Fruit fly (Drosophila melanogaster): ENCODE measurements around the gene wat.

wat gene

DNA sequence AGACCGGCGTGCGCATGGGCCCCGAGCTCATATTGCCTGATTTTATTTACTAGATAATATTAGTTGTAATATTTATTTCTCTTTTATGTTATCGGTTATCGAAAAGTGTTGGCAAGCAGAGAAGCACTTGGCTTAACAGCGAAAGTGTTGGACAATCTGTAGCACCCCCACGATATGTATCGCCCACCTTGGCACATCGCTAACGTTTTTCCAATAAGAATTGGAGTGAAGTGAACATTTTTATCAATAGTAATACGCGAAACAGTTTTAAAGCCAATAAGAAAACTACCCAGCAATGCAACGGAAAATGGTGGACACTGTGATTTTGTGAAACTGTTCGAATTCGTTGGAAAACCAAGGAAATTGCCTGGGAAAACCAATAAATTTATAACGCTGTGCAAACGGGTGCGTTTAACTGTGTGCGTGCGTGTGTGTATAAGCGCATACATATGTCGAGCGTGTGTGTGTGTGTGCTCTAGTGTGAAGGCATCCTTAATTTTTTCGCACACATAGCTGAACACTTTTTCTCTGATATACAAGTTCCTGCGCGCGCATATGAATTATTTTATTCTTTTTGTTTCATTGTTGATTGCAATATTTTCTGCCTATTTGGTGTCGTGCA is 18.9 kb upstream of the wat start, which contains the start of the genes Slu7 and Pkc98E:
Gene Slu7, minus strand, starts transcription at position 112 of the 622 bp plus-strand sequence.
Gene Pkc98E, plus strand, starts transcription at position 197 of the 622 bp plus-strand sequence.
- TF ChIP-seq foxo (GFP tag; optimal IDR thresholded peaks at IDR 0.05) (peak; percentile 3 to 79), dl (GFP tag; optimal IDR thresholded peaks at IDR 0.05; ENCODE audit: insufficient read depth in 1 of 2, partially characterized antibody in 2 of 2) (no peak), fru (GFP tag; optimal IDR thresholded peaks at IDR 0.05) (peak; percentile 64), pan (optimal IDR thresholded peaks at IDR 0.05) (no peak), CG9705 (GFP tag; optimal IDR thresholded peaks at IDR 0.05) (peak; percentile 56), Myc (optimal IDR thresholded peaks at IDR 0.05) (peak; percentile 22), HLH106 (tag; optimal IDR thresholded peaks at IDR 0.05) (peak; percentile 45), N (GFP tag; optimal IDR thresholded peaks at IDR 0.05) (peak; percentile 73), dmrt93B (GFP tag; optimal IDR thresholded peaks at IDR 0.05) (peak; percentile 52), Abd-B (GFP tag; optimal IDR thresholded peaks at IDR 0.05) (no peak), dsf (GFP tag; optimal IDR thresholded peaks at IDR 0.05; ENCODE audit: borderline replicate concordance) (peak; percentile 18), psq (GFP tag; optimal IDR thresholded peaks at IDR 0.05) (peak; percentile 18), sv (GFP tag; optimal IDR thresholded peaks at IDR 0.05) (peak; percentile 6), jim (GFP tag; optimal IDR thresholded peaks at IDR 0.05) (no peak), Vsx2 (GFP tag; optimal IDR thresholded peaks at IDR 0.05; ENCODE audit: partially characterized antibody) (no peak), GATAd (GFP tag; optimal IDR thresholded peaks at IDR 0.05) (peak; percentile 51), Hnf4 (GFP tag; optimal IDR thresholded peaks at IDR 0.05) (peak; percentile 87), sage (GFP tag; optimal IDR thresholded peaks at IDR 0.05) (peak; percentile 76), Dif (GFP tag; optimal IDR thresholded peaks at IDR 0.05; ENCODE audit: partially characterized antibody) (no peak), Jra (GFP tag; optimal IDR thresholded peaks at IDR 0.05) (peak; percentile 55), rgr (GFP tag; optimal IDR thresholded peaks at IDR 0.05) (peak; percentile 76), ey (GFP tag; optimal IDR thresholded peaks at IDR 0.05) (peak; percentile 57), Dfd (GFP tag; optimal IDR thresholded peaks at IDR 0.05) (no peak), OdsH (GFP tag; optimal IDR thresholded peaks at IDR 0.05) (peak; percentile 49), usp (GFP tag; optimal IDR thresholded peaks at IDR 0.05) (no peak), tai (GFP tag; optimal IDR thresholded peaks at IDR 0.05) (no peak), Mio (GFP tag; optimal IDR thresholded peaks at IDR 0.05) (peak; percentile 58), h (GFP tag; optimal IDR thresholded peaks at IDR 0.05) (peak; percentile 85), Hr78 (GFP tag; optimal IDR thresholded peaks at IDR 0.05) (no peak), Hr83 (GFP tag; optimal IDR thresholded peaks at IDR 0.05; ENCODE audit: poor library complexity, severe bottlenecking) (peak; percentile 91), CG32264 (GFP tag; optimal IDR thresholded peaks at IDR 0.05) (peak; percentile 62), woc (GFP tag; optimal IDR thresholded peaks at IDR 0.05) (peak; percentile 18), Sp1 (GFP tag; optimal IDR thresholded peaks at IDR 0.05) (peak; percentile 58), lola (GFP tag; optimal IDR thresholded peaks at IDR 0.05) (no peak), brk (GFP tag; optimal IDR thresholded peaks at IDR 0.05) (no peak), CrebA (GFP tag; optimal IDR thresholded peaks at IDR 0.05; ENCODE audit: borderline replicate concordance) (no peak), br (GFP tag; optimal IDR thresholded peaks at IDR 0.05) (peak; percentile 75), Rel (GFP tag; optimal IDR thresholded peaks at IDR 0.05) (no peak), Rel (tag; optimal IDR thresholded peaks at IDR 0.05) (peak; percentile 39)

DNA sequence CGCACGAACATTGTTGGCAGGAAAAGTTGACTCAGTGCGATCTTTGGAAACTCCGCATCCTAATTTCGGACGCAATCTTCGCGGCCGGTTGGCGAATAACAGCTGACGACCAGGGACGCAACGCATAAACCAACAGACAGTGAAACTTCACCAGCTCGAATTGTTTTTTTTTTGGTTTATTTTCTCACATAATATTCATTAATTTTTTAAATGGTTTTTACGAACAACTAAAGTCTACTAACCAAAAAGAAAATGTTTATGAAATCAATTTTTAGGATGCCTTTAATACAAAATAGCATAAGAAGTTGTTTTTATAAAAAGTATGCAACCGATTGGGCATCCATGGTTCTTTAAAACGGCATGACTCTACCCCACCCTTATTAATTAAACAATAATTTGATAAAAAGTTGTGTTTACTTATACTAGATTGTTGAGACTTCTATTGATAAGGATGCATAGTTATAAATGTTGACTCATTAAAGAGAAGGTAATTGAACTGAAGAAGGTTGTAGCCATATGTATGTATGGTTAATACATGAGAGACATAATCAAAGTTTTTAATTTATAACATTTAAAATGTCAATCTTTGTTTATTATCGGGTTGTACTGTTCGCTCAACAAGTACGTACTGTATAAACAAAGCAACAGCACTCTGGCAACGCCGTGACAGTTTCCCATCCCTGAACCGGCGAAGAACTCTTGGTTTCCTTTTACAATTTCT is 13.9 kb upstream of the wat start, which contains the start of the genes beta4GalNAcTB and Cpsf100:
Gene beta4GalNAcTB, minus strand, starts transcription at position 100 of the 721 bp plus-strand sequence.
Gene Cpsf100, plus strand, starts transcription at position 665 of the 721 bp plus-strand sequence.
- TF ChIP-seq dmrt93B (GFP tag; optimal IDR thresholded peaks at IDR 0.05) (peak; percentile 81), rgr (GFP tag; optimal IDR thresholded peaks at IDR 0.05) (peak; percentile 80), dl (GFP tag; optimal IDR thresholded peaks at IDR 0.05; ENCODE audit: insufficient read depth in 1 of 2, partially characterized antibody in 2 of 2) (no peak), Hr83 (GFP tag; optimal IDR thresholded peaks at IDR 0.05; ENCODE audit: poor library complexity, severe bottlenecking) (no peak), Sp1 (GFP tag; optimal IDR thresholded peaks at IDR 0.05) (peak; percentile 75), Rel (GFP tag; optimal IDR thresholded peaks at IDR 0.05) (no peak), Rel (tag; optimal IDR thresholded peaks at IDR 0.05) (no peak), dsf (GFP tag; optimal IDR thresholded peaks at IDR 0.05; ENCODE audit: borderline replicate concordance) (peak; percentile 66), OdsH (GFP tag; optimal IDR thresholded peaks at IDR 0.05) (peak; percentile 66), Jra (GFP tag; optimal IDR thresholded peaks at IDR 0.05) (no peak), Abd-B (GFP tag; optimal IDR thresholded peaks at IDR 0.05) (no peak), Myc (optimal IDR thresholded peaks at IDR 0.05) (no peak), sage (GFP tag; optimal IDR thresholded peaks at IDR 0.05) (no peak), usp (GFP tag; optimal IDR thresholded peaks at IDR 0.05) (no peak), ey (GFP tag; optimal IDR thresholded peaks at IDR 0.05) (peak; percentile 70), HLH106 (tag; optimal IDR thresholded peaks at IDR 0.05) (peak; percentile 83), N (GFP tag; optimal IDR thresholded peaks at IDR 0.05) (no peak), woc (GFP tag; optimal IDR thresholded peaks at IDR 0.05) (peak; percentile 72), CG32264 (GFP tag; optimal IDR thresholded peaks at IDR 0.05) (no peak), CrebA (GFP tag; optimal IDR thresholded peaks at IDR 0.05; ENCODE audit: borderline replicate concordance) (no peak), Dif (GFP tag; optimal IDR thresholded peaks at IDR 0.05; ENCODE audit: partially characterized antibody) (no peak), Mio (GFP tag; optimal IDR thresholded peaks at IDR 0.05) (peak; percentile 23), Vsx2 (GFP tag; optimal IDR thresholded peaks at IDR 0.05; ENCODE audit: partially characterized antibody) (no peak), sv (GFP tag; optimal IDR thresholded peaks at IDR 0.05) (peak; percentile 55), pan (optimal IDR thresholded peaks at IDR 0.05) (no peak), tai (GFP tag; optimal IDR thresholded peaks at IDR 0.05) (no peak), Hnf4 (GFP tag; optimal IDR thresholded peaks at IDR 0.05) (peak; percentile 69), jim (GFP tag; optimal IDR thresholded peaks at IDR 0.05) (peak; percentile 1), brk (GFP tag; optimal IDR thresholded peaks at IDR 0.05) (no peak), br (GFP tag; optimal IDR thresholded peaks at IDR 0.05) (peak; percentile 69), fru (GFP tag; optimal IDR thresholded peaks at IDR 0.05) (peak; percentile 74), h (GFP tag; optimal IDR thresholded peaks at IDR 0.05) (peak; percentile 78), Hr78 (GFP tag; optimal IDR thresholded peaks at IDR 0.05) (no peak), GATAd (GFP tag; optimal IDR thresholded peaks at IDR 0.05) (peak; percentile 47), Dfd (GFP tag; optimal IDR thresholded peaks at IDR 0.05) (no peak), lola (GFP tag; optimal IDR thresholded peaks at IDR 0.05) (no peak), foxo (GFP tag; optimal IDR thresholded peaks at IDR 0.05) (peak in 1 of 2 experiments; percentile 87), psq (GFP tag; optimal IDR thresholded peaks at IDR 0.05) (peak; percentile 79), CG9705 (GFP tag; optimal IDR thresholded peaks at IDR 0.05) (peak; percentile 52)

All from whole organism, wandering third instar larva.